Fruit fly (Drosophila melanogaster): ENCODE measurements around the gene CG5800.

CG5800 gene

dm6 chrX:17631996-17632612 lies 4.0 kb upstream of the CG5800 start, which contains the start of the genes corolla and ND-24 (continued):
- TF ChIP-seq CG9609 (GFP tag; optimal IDR thresholded peaks at IDR 0.05) (peak; percentile 76), CG3838 (GFP tag; optimal IDR thresholded peaks at IDR 0.05) (peak; percentile 76), pho (GFP tag; optimal IDR thresholded peaks at IDR 0.05) (peak; percentile 88), hbn (GFP tag; IDR thresholded peaks at IDR 0.05; ENCODE audit: partially characterized antibody) (peak; percentile 89), ftz-f1 (GFP tag; optimal IDR thresholded peaks at IDR 0.05) (peak; percentile 8), CG32767 (GFP tag; IDR thresholded peaks at IDR 0.05) (peak; percentile 80; the same call in 1 of the 2 replicates), CG3163 (GFP tag; optimal IDR thresholded peaks at IDR 0.05) (peak; percentile 53), Hr3 (GFP tag; optimal IDR thresholded peaks at IDR 0.05) (peak; percentile 87), Meics (GFP tag; optimal IDR thresholded peaks at IDR 0.05) (no peak), Med (GFP tag) (peak; percentile 97), CG10274 (GFP tag; optimal IDR thresholded peaks at IDR 0.05) (no peak), CG5180 (GFP tag; optimal IDR thresholded peaks at IDR 0.05) (no peak), aop (GFP tag; IDR thresholded peaks at IDR 0.05) (0 out of 2 replicates have a peak, but pooled peaks have one; percentile 36), CkIIα-i1 (GFP tag; IDR thresholded peaks at IDR 0.05) (0 out of 2 replicates have a peak, but pooled peaks have one; percentile 13), sim (GFP tag; IDR thresholded peaks at IDR 0.05) (peak; percentile 79), CG10462 (GFP tag; optimal IDR thresholded peaks at IDR 0.05) (peak; percentile 66), CG34422 (GFP tag; IDR thresholded peaks at IDR 0.05) (peak; percentile 90), CG17186 (GFP tag; optimal IDR thresholded peaks at IDR 0.05) (peak; percentile 72), CG8924 (tag; optimal IDR thresholded peaks at IDR 0.05) (peak; percentile 59), CG11093 (GFP tag; IDR thresholded peaks at IDR 0.05) (peak; percentile 79), Dek (tag; optimal IDR thresholded peaks at IDR 0.05) (peak; percentile 74), D19B (GFP tag; optimal IDR thresholded peaks at IDR 0.05) (peak; percentile 23), Sry-δ (GFP tag; optimal IDR thresholded peaks at IDR 0.05) (peak; percentile 90), pros (GFP tag; optimal IDR thresholded peaks at IDR 0.05) (no peak), CoRest (tag; optimal IDR thresholded peaks at IDR 0.05) (peak; percentile 82), Lim3 (GFP tag; IDR thresholded peaks at IDR 0.05) (peak; percentile 49; the same call in 1 of the 2 replicates), tna (GFP tag; IDR thresholded peaks at IDR 0.05; ENCODE audit: partially characterized antibody) (peak; percentile 60; the same call in 1 of the 2 replicates), ato (GFP tag; IDR thresholded peaks at IDR 0.05; ENCODE audit: partially characterized antibody) (peak; percentile 49), dpn (GFP tag; optimal IDR thresholded peaks at IDR 0.05) (peak; percentile 87 to 89), dati (GFP tag; IDR thresholded peaks at IDR 0.05) (no peak), CG12155 (GFP tag; optimal IDR thresholded peaks at IDR 0.05) (peak; percentile 83), Elba2 (GFP tag; optimal IDR thresholded peaks at IDR 0.05) (peak; percentile 47), CG7372 (GFP tag; IDR thresholded peaks at IDR 0.05) (peak; percentile 75), CG31365 (tag; optimal IDR thresholded peaks at IDR 0.05) (no peak), mirr (GFP tag; optimal IDR thresholded peaks at IDR 0.05) (no peak), HLH54F (GFP tag; optimal IDR thresholded peaks at IDR 0.05) (peak; percentile 90), CG1832 (GFP tag; optimal IDR thresholded peaks at IDR 0.05) (no peak), CG6791 (GFP tag; IDR thresholded peaks at IDR 0.05; ENCODE audit: partially characterized antibody) (peak; percentile 81), CG7271 (tag; optimal IDR thresholded peaks at IDR 0.05) (peak; percentile 49), exex (tag; optimal IDR thresholded peaks at IDR 0.05) (no peak), Bteb2 (GFP tag; optimal IDR thresholded peaks at IDR 0.05) (peak; percentile 88), CG13424 (tag; optimal IDR thresholded peaks at IDR 0.05) (peak; percentile 78), peb (GFP tag; IDR thresholded peaks at IDR 0.05) (peak; percentile 84), CG6272 (GFP tag; IDR thresholded peaks at IDR 0.05) (peak; percentile 91), wek (GFP tag; optimal IDR thresholded peaks at IDR 0.05) (no peak), CG1792 (GFP tag; optimal IDR thresholded peaks at IDR 0.05) (peak; percentile 58), D19A (tag; optimal IDR thresholded peaks at IDR 0.05) (peak; percentile 37), p53 (GFP tag; optimal IDR thresholded peaks at IDR 0.05) (no peak), bigmax (GFP tag; optimal IDR thresholded peaks at IDR 0.05) (no peak), CG8478 (optimal IDR thresholded peaks at IDR 0.05) (no peak)
